Worm (Caenorhabditis elegans) whole organism, L4/young adult: ENCODE data around the gene Y73B6BL.289.

Experiments
- W03F9.2 ChIP-seq: fragments of 150-350 bp; optimal IDR thresholded peaks from 2 replicates; lab custom pipeline; 2014; ENCODE audit warnings: missing biosample characterization, missing genetic modification characterization
- dao-5 ChIP-seq: sonication (generic microtip); optimal IDR thresholded peaks from 2 replicates; lab custom pipeline; 2016; ENCODE audit warnings: missing genotype, missing genetic modification characterization, moderate library complexity, missing compliant biosample characterization
- him-1 ChIP-seq: sonication (generic microtip); optimal IDR thresholded peaks from 2 replicates; lab custom pipeline; 2016; ENCODE audit warnings: missing genotype, missing genetic modification reagents, missing genetic modification characterization, missing compliant biosample characterization

ce11 chrIV:6363604-6364003, 16.3 kb downstream of the Y73B6BL.289 start:
- TF ChIP-seq him-1 (tag; lab: Kevin White, UChicago): no peak
- no peak for TF ChIP-seq W03F9.2
- no peak for TF ChIP-seq dao-5
